Worm (Caenorhabditis elegans) whole organism, L2 larva: ENCODE results near the gene R05G6.5.

Experiments
- Y55F3AM.14 ChIP-seq: fragments of 200-800 bp; sonication (Bioruptor generic); optimal IDR thresholded peaks from 2 replicates; lab custom pipeline; 2018; ENCODE audit warnings: mild to moderate bottlenecking, missing genetic modification characterization, missing compliant biosample characterization
- ama-1 ChIP-seq: fragments of 150-350 bp; optimal IDR thresholded peaks from 2 replicates; lab custom pipeline; 2018; ENCODE audit warnings: inconsistent platforms
- elt-3 ChIP-seq: sonication (generic microtip); optimal IDR thresholded peaks from 2 replicates; lab custom pipeline; 2017; ENCODE audit warnings: missing biosample characterization, missing genetic modification characterization
- mdl-1 ChIP-seq, 2 experiments: fragments of 150-350 bp in 1 of 2; sonication (generic microtip) in 1 of 2; optimal IDR thresholded peaks; 2 replicates each; lab custom pipeline; 2017; ENCODE audit warnings: missing biosample characterization in 2 of 2, missing genetic modification characterization in 2 of 2
- skn-1 ChIP-seq: sonication (generic microtip); optimal IDR thresholded peaks from 2 replicates; lab custom pipeline; 2017; ENCODE audit warnings: missing biosample characterization, missing genetic modification characterization
- unc-62 ChIP-seq: fragments of 150-350 bp; optimal IDR thresholded peaks from 2 replicates; lab custom pipeline; 2014; ENCODE audit warnings: missing biosample characterization, missing genetic modification reagents, missing genetic modification characterization
- zag-1 ChIP-seq: fragments of 150-350 bp; optimal IDR thresholded peaks from 2 replicates; lab custom pipeline; 2014; ENCODE audit warnings: missing biosample characterization, missing genetic modification characterization

ce11 chrIV:7547843-7548578 is 39.8 kb downstream of the R05G6.5 start, which contains the start of the genes cdd-2 and oef-1:
- TF ChIP-seq mdl-1 (tag; optimal IDR thresholded peaks at IDR 0.05; lab: Kevin White, UChicago), result no peak
- TF ChIP-seq ama-1 (lab: Kevin White, UChicago), result no peak
- TF ChIP-seq Y55F3AM.14 (GFP tag; lab: Kevin White, UChicago), result no peak
- TF ChIP-seq elt-3, result no peak
- no peak for TF ChIP-seq skn-1 (tag; lab: Kevin White, UChicago)
- TF ChIP-seq zag-1 (tag; lab: Kevin White, UChicago), result no peak
- TF ChIP-seq unc-62 (GFP tag; lab: Kevin White, UChicago), result no peak
